Fruit fly (Drosophila melanogaster): ENCODE data around the gene mRpL2.

Gene mRpL2

DNA sequence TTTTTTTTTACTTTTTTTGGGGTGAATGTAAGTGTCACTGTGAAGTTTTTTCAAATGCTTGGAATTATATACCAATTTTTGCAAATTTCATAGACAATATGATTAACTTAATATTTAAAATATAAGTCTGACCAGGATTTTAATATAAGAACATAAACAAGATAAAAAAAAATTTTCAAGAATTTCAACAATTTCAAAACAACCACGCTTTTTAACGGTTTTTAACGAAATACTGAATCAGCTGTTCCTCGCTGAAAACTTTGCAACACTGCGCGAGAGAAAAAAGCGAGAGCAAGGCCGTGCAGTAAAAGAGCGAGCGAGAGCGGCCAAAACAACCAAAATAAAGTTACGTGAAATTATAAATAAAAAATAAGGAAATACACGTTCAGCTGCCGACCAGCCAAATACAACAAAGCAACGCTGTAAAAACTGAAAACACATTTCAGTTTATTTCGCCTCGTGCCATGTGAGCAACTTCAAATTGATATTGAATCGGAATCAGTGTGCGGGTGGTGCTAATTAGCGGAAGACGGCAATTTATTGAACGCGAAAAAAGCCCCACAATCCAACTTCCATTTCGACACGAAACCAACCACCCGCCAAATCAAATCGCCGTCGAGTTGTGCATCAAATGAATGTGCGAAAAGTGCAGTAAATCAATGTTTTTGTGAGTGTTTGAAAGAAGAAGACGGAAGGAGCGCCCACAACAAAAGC is 24.3 kb upstream of the mRpL2 start, which contains the start of the genes CG46439, Iyd and CG33947 (continued):
- TF ChIP-seq Hr4 (GFP tag; optimal IDR thresholded peaks at IDR 0.05) (peak; percentile 29), esn (GFP tag; optimal IDR thresholded peaks at IDR 0.05) (peak; percentile 53), eg (GFP tag; IDR thresholded peaks at IDR 0.05) (peak; percentile 90), CG3919 (GFP tag; optimal IDR thresholded peaks at IDR 0.05) (peak; percentile 59), OdsH (GFP tag; optimal IDR thresholded peaks at IDR 0.05) (peak; percentile 30), net (GFP tag; optimal IDR thresholded peaks at IDR 0.05) (peak; percentile 30), fd85E (GFP tag; optimal IDR thresholded peaks at IDR 0.05) (no peak), CG6792 (GFP tag; optimal IDR thresholded peaks at IDR 0.05) (peak; percentile 46), Sox15 (GFP tag; optimal IDR thresholded peaks at IDR 0.05) (no peak), spab (GFP tag; optimal IDR thresholded peaks at IDR 0.05) (peak; percentile 70), fkh (GFP tag; optimal IDR thresholded peaks at IDR 0.05) (no peak), CG16779 (tag; optimal IDR thresholded peaks at IDR 0.05) (peak; percentile 86), CG6276 (GFP tag; optimal IDR thresholded peaks at IDR 0.05) (peak; percentile 86), topi (GFP tag; optimal IDR thresholded peaks at IDR 0.05) (peak; percentile 51), CG11294 (GFP tag; IDR thresholded peaks at IDR 0.05) (no peak; the same call in 1 of the 2 replicates), Eip75B (GFP tag; optimal IDR thresholded peaks at IDR 0.05) (peak; percentile 67), svp (GFP tag) (peak; percentile 47), CG10631 (GFP tag; optimal IDR thresholded peaks at IDR 0.05) (no peak), Sox14 (GFP tag; optimal IDR thresholded peaks at IDR 0.05) (peak; percentile 58), Blimp-1 (GFP tag; optimal IDR thresholded peaks at IDR 0.05) (peak; percentile 28), CG32006 (GFP tag; optimal IDR thresholded peaks at IDR 0.05) (peak; percentile 55), Lpt (GFP tag; optimal IDR thresholded peaks at IDR 0.05) (peak; percentile 69), CG6163 (GFP tag; IDR thresholded peaks at IDR 0.05) (peak; percentile 90), Eip78C (GFP tag) (peak; percentile 83), vri (GFP tag; optimal IDR thresholded peaks at IDR 0.05) (peak; percentile 79), cyc (GFP tag; optimal IDR thresholded peaks at IDR 0.05) (no peak), CG8632 (GFP tag; optimal IDR thresholded peaks at IDR 0.05) (no peak), CG31627 (GFP tag; optimal IDR thresholded peaks at IDR 0.05) (no peak), ss (GFP tag; optimal IDR thresholded peaks at IDR 0.05) (peak; percentile 61 to 77), CG6808 (GFP tag; optimal IDR thresholded peaks at IDR 0.05) (peak; percentile 85), CG11902 (GFP tag; optimal IDR thresholded peaks at IDR 0.05) (no peak), CG11762 (GFP tag; optimal IDR thresholded peaks at IDR 0.05; ENCODE audit: insufficient read depth) (peak; percentile 3), CG4318 (GFP tag; optimal IDR thresholded peaks at IDR 0.05) (no peak)

DNA sequence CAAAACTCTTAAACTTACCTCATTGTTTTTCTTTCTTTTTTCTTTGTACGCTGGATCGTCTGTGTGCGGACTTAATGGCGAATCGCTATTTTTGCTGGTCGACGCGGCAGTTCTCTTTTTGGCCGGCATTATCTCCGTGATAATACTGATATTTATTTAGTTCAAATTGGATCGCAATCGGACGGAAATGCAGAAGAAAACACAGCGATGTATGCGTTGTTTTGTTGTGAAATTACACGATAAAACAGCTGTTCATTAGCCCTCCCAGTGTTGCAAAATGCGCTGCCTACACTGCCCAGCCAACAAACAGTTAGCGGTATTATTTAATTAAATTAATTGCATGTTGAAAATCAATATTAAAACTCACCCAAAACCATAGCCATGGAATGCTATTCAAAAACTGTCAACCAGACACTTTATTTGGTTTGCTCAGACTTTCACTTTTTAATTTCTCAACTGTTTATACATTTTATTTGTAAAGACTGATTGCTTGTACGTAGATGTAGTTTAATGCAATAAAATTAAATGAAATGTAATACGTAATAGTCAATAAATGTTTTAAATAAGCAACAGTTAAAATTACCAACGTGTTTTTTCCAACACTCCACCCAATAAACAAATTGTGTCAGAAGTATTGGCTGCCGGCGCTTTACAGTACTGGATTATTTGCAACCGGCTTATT is 22.5 kb upstream of the mRpL2 start, which contains the start of the genes Irbp18 and APP-BP1:
Irbp18 (minus strand) TSS at position 205 of the 682 bp plus-strand sequence.
APP-BP1 (plus strand) TSS at position 431 of the 682 bp plus-strand sequence.
- TF ChIP-seq topi (GFP tag; optimal IDR thresholded peaks at IDR 0.05) (peak; percentile 97), fd85E (GFP tag; optimal IDR thresholded peaks at IDR 0.05) (peak; percentile 74), Ets21C (GFP tag; optimal IDR thresholded peaks at IDR 0.05) (peak; percentile 93), lz (GFP tag; optimal IDR thresholded peaks at IDR 0.05) (peak; percentile 97), CG3032 (tag; optimal IDR thresholded peaks at IDR 0.05) (peak; percentile 91), CG6163 (GFP tag; IDR thresholded peaks at IDR 0.05) (peak; percentile 89), Hr38 (GFP tag; optimal IDR thresholded peaks at IDR 0.05) (peak; percentile 71), CG15336 (GFP tag; IDR thresholded peaks at IDR 0.05) (peak; percentile 88), fd59A (GFP tag; optimal IDR thresholded peaks at IDR 0.05) (peak; percentile 92), svp (GFP tag) (peak; percentile 98), net (GFP tag; optimal IDR thresholded peaks at IDR 0.05) (peak; percentile 95), acj6 (GFP tag; optimal IDR thresholded peaks at IDR 0.05) (peak; percentile 96), Sox14 (GFP tag; optimal IDR thresholded peaks at IDR 0.05) (peak; percentile 97), CG31627 (GFP tag; optimal IDR thresholded peaks at IDR 0.05) (peak; percentile 97), Smox (GFP tag; optimal IDR thresholded peaks at IDR 0.05) (peak; percentile 96), OdsH (GFP tag; optimal IDR thresholded peaks at IDR 0.05) (peak; percentile 98), CG8119 (GFP tag; IDR thresholded peaks at IDR 0.05) (peak; percentile 90), Ets96B (tag; optimal IDR thresholded peaks at IDR 0.05) (peak; percentile 90), CG8319 (GFP tag; optimal IDR thresholded peaks at IDR 0.05) (peak; percentile 94), eg (GFP tag; IDR thresholded peaks at IDR 0.05) (peak; percentile 92), Eip75B (GFP tag; optimal IDR thresholded peaks at IDR 0.05) (peak; percentile 96), pdm3 (GFP tag; optimal IDR thresholded peaks at IDR 0.05) (peak; percentile 97), CG7368 (GFP tag; optimal IDR thresholded peaks at IDR 0.05) (peak; percentile 90), CG4318 (GFP tag; optimal IDR thresholded peaks at IDR 0.05) (peak; percentile 93), CG3919 (GFP tag; optimal IDR thresholded peaks at IDR 0.05) (peak; percentile 95), Eip93F (GFP tag; optimal IDR thresholded peaks at IDR 0.05) (peak; percentile 92), CG6276 (GFP tag; optimal IDR thresholded peaks at IDR 0.05) (peak; percentile 87)

Measured in whole organism, prepupa.